Worm (Caenorhabditis elegans) whole organism, L1 larva: ENCODE results near the gene T02G5.3.
A peak's percentile ranks its signal among the peaks of the same experiment; 100 is the strongest.

Source experiments
- F16B12.6 ChIP-seq: fragments of 150-350 bp; optimal IDR thresholded peaks from 2 replicates; lab custom pipeline; 2014; ENCODE audit warnings: missing biosample characterization, missing genetic modification characterization
- aha-1 ChIP-seq: fragments of 150-350 bp; optimal IDR thresholded peaks from 2 replicates; lab custom pipeline; 2014; ENCODE audit warnings: missing biosample characterization, missing genetic modification characterization
- alr-1 ChIP-seq: fragments of 200-800 bp; sonication (Bioruptor generic); optimal IDR thresholded peaks from 2 replicates; lab custom pipeline; 2018; ENCODE audit warnings: borderline replicate concordance, mild to moderate bottlenecking, missing genetic modification characterization, missing compliant biosample characterization
- ama-1 ChIP-seq: fragments of 150-350 bp; optimal IDR thresholded peaks from 2 replicates; lab custom pipeline; 2014
- blmp-1 ChIP-seq: fragments of 150-350 bp; optimal IDR thresholded peaks from 2 replicates; lab custom pipeline; 2014; ENCODE audit warnings: missing biosample characterization, missing genetic modification characterization
- ceh-63 ChIP-seq: fragments of 200-800 bp; sonication (Bioruptor generic); optimal IDR thresholded peaks from 2 replicates; lab custom pipeline; 2018; ENCODE audit warnings: mild to moderate bottlenecking, missing genetic modification characterization, missing compliant biosample characterization
- ceh-8 ChIP-seq: fragments of 200-800 bp; sonication (Bioruptor generic); optimal IDR thresholded peaks from 2 replicates; lab custom pipeline; 2018; ENCODE audit warnings: mild to moderate bottlenecking, missing genetic modification characterization, moderate library complexity, missing compliant biosample characterization
- ceh-82 ChIP-seq, 3 experiments: fragments of 150-350 bp in 1 of 3; sonication (generic microtip) in 2 of 3; optimal IDR thresholded peaks; 2 replicates each; lab custom pipeline; 2014 to 2017; ENCODE audit warnings: missing biosample characterization in 3 of 3, missing genetic modification characterization in 3 of 3
- ceh-88 ChIP-seq: fragments of 200-800 bp; sonication (Bioruptor generic); IDR thresholded peaks from 2 replicates; pipeline ENCODE4 v1.3.6; 2022; ENCODE audit warnings: missing genetic modification characterization, missing compliant biosample characterization
- ceh-90 ChIP-seq: sonication (generic microtip); optimal IDR thresholded peaks from 2 replicates; lab custom pipeline; 2016; ENCODE audit warnings: missing genetic modification characterization, missing compliant biosample characterization
- dpl-1 ChIP-seq, 3 experiments: fragments of 150-350 bp in 2 of 3; sonication (generic microtip) in 1 of 3; optimal IDR thresholded peaks; 2 replicates each; lab custom pipeline; 2014 to 2017; ENCODE audit warnings: missing biosample characterization in 3 of 3, missing genetic modification characterization in 3 of 3, missing genetic modification reagents in 3 of 3
- efl-1 ChIP-seq, 4 experiments: fragments of 150-350 bp; optimal IDR thresholded peaks in 3 of 4; peaks in 1 of 4; 1 replicate in 1 of 4; 2 replicates in 3 of 4; lab custom pipeline; 2014; ENCODE audit warnings: missing biosample characterization in 2 of 4, missing genetic modification characterization in 2 of 4, missing genetic modification reagents in 2 of 4
- efl-3 ChIP-seq: fragments of 200-800 bp; sonication (Bioruptor generic); optimal IDR thresholded peaks from 2 replicates; lab custom pipeline; 2018; ENCODE audit warnings: mild to moderate bottlenecking, missing genetic modification characterization, missing compliant biosample characterization
- elt-2 ChIP-seq: sonication (generic microtip); optimal IDR thresholded peaks from 2 replicates; lab custom pipeline; 2016; ENCODE audit warnings: missing genetic modification characterization, mild to moderate bottlenecking, inconsistent platforms, missing compliant biosample characterization, missing genetic modification reagents
- elt-3 ChIP-seq, 6 experiments: fragments of 150-350 bp in 1 of 6; sonication (generic microtip); optimal IDR thresholded peaks; 2 replicates each; lab custom pipeline; 2017 to 2018; ENCODE audit warnings: missing biosample characterization in 6 of 6, missing genetic modification characterization in 6 of 6, inconsistent platforms in 1 of 6
- ets-5 ChIP-seq: fragments of 200-800 bp; sonication (Bioruptor generic); IDR thresholded peaks from 2 replicates; pipeline ENCODE4 v1.3.6; 2022; ENCODE audit warnings: missing genetic modification characterization, missing compliant biosample characterization
- fkh-10 ChIP-seq: sonication (generic microtip); optimal IDR thresholded peaks from 2 replicates; lab custom pipeline; 2017; ENCODE audit warnings: missing biosample characterization, missing genetic modification reagents, missing genetic modification characterization
- hlh-17 ChIP-seq: fragments of 200-800 bp; sonication (Bioruptor generic); optimal IDR thresholded peaks from 2 replicates; lab custom pipeline; 2018; ENCODE audit warnings: missing genetic modification characterization, mild to moderate bottlenecking, missing compliant biosample characterization, moderate library complexity, borderline replicate concordance
- hpl-2 ChIP-seq: fragments of 150-350 bp; optimal IDR thresholded peaks from 2 replicates; lab custom pipeline; 2014; ENCODE audit warnings: missing biosample characterization, missing genetic modification reagents, missing genetic modification characterization
- lin-13 ChIP-seq: fragments of 150-350 bp; optimal IDR thresholded peaks from 2 replicates; lab custom pipeline; 2014; ENCODE audit warnings: missing biosample characterization, missing genetic modification reagents, missing genetic modification characterization
- lin-14 ChIP-seq: fragments of 200-800 bp; sonication (Bioruptor generic); optimal IDR thresholded peaks from 2 replicates; lab custom pipeline; 2018; ENCODE audit warnings: mild to moderate bottlenecking, missing genetic modification characterization, moderate library complexity, missing compliant biosample characterization
- lin-35 ChIP-seq, 2 experiments: fragments of 150-350 bp; optimal IDR thresholded peaks; 2 replicates each; lab custom pipeline; 2014; ENCODE audit warnings: missing biosample characterization in 2 of 2, missing genetic modification characterization in 2 of 2, missing genetic modification reagents in 2 of 2
- lsy-2 ChIP-seq, 2 experiments: fragments of 150-350 bp; optimal IDR thresholded peaks; 2 replicates each; lab custom pipeline; 2014; ENCODE audit warnings: missing biosample characterization in 2 of 2, missing genetic modification characterization in 2 of 2
- mab-9 ChIP-seq: fragments of 200-800 bp; sonication (Bioruptor generic); IDR thresholded peaks from 2 replicates; pipeline ENCODE4 v1.3.6; 2022; ENCODE audit warnings: missing genetic modification reagents, missing genetic modification characterization, missing compliant biosample characterization
- mdl-1 ChIP-seq, 2 experiments: fragments of 150-350 bp; optimal IDR thresholded peaks; 2 replicates each; lab custom pipeline; 2014 to 2017; ENCODE audit warnings: missing biosample characterization in 2 of 2, missing genetic modification characterization in 2 of 2, inconsistent platforms in 1 of 2
- mep-1 ChIP-seq: fragments of 150-350 bp; optimal IDR thresholded peaks from 2 replicates; lab custom pipeline; 2014; ENCODE audit warnings: missing biosample characterization, missing genetic modification characterization
- nhr-19 ChIP-seq: fragments of 200-800 bp; sonication (Bioruptor generic); conservative IDR thresholded peaks from 2 replicates; pipeline ENCODE4 v1.3.6; 2022; ENCODE audit warnings: missing genetic modification characterization, missing compliant biosample characterization
- nhr-28 ChIP-seq: fragments of 150-350 bp; optimal IDR thresholded peaks from 2 replicates; lab custom pipeline; 2014; ENCODE audit warnings: missing biosample characterization, missing genetic modification characterization
- nhr-47 ChIP-seq: sonication (generic microtip); optimal IDR thresholded peaks from 2 replicates; lab custom pipeline; 2016; ENCODE audit warnings: mild to moderate bottlenecking, missing genetic modification characterization, moderate library complexity, missing compliant biosample characterization
- nhr-71 ChIP-seq: sonication (generic microtip); optimal IDR thresholded peaks from 2 replicates; lab custom pipeline; 2016; ENCODE audit warnings: mild to moderate bottlenecking, missing genetic modification characterization, moderate library complexity, missing compliant biosample characterization
- nhr-90 ChIP-seq: sonication (generic microtip); optimal IDR thresholded peaks from 2 replicates; lab custom pipeline; 2016; ENCODE audit warnings: mild to moderate bottlenecking, missing genetic modification characterization, missing compliant biosample characterization; ENCODE audit not compliant: poor library complexity
- pax-3 ChIP-seq: fragments of 200-800 bp; sonication (Bioruptor generic); optimal IDR thresholded peaks from 2 replicates; lab custom pipeline; 2018; ENCODE audit warnings: mild to moderate bottlenecking, missing genetic modification characterization, moderate library complexity, missing compliant biosample characterization
- pqm-1 ChIP-seq: sonication (generic microtip); optimal IDR thresholded peaks from 3 replicates; lab custom pipeline; 2017; ENCODE audit warnings: missing biosample characterization, missing genetic modification characterization
- rnt-1 ChIP-seq: sonication (generic microtip); optimal IDR thresholded peaks from 2 replicates; lab custom pipeline; 2016; ENCODE audit warnings: mild to moderate bottlenecking, missing genetic modification characterization, moderate library complexity, missing compliant biosample characterization
- snpc-4 ChIP-seq: fragments of 150-350 bp; optimal IDR thresholded peaks from 2 replicates; lab custom pipeline; 2014; ENCODE audit warnings: missing biosample characterization, missing genetic modification characterization
- sox-4 ChIP-seq: sonication (generic microtip); optimal IDR thresholded peaks from 2 replicates; lab custom pipeline; 2016; ENCODE audit warnings: missing genetic modification characterization, missing compliant biosample characterization
- sptf-1 ChIP-seq: fragments of 150-350 bp; optimal IDR thresholded peaks from 2 replicates; lab custom pipeline; 2014; ENCODE audit warnings: missing biosample characterization, missing genetic modification characterization
- swsn-7 ChIP-seq: sonication (generic microtip); optimal IDR thresholded peaks from 2 replicates; lab custom pipeline; 2016; ENCODE audit warnings: missing genetic modification characterization, missing compliant biosample characterization
- tbx-2 ChIP-seq: sonication (generic microtip); optimal IDR thresholded peaks from 2 replicates; lab custom pipeline; 2016; ENCODE audit warnings: missing genetic modification characterization, missing compliant biosample characterization
- unc-62 ChIP-seq: fragments of 150-350 bp; optimal IDR thresholded peaks from 2 replicates; lab custom pipeline; 2014; ENCODE audit warnings: missing biosample characterization, missing genetic modification reagents, missing genetic modification characterization
- unc-86 ChIP-seq: sonication (generic microtip); optimal IDR thresholded peaks from 2 replicates; lab custom pipeline; 2016; ENCODE audit warnings: missing genetic modification characterization, missing compliant biosample characterization
- vab-15 ChIP-seq: sonication (generic microtip); optimal IDR thresholded peaks from 2 replicates; lab custom pipeline; 2017; ENCODE audit warnings: missing genotype, mild to moderate bottlenecking, missing genetic modification characterization, missing compliant biosample characterization
- xbp-1 ChIP-seq: sonication (generic microtip); optimal IDR thresholded peaks from 2 replicates; lab custom pipeline; 2016; ENCODE audit warnings: missing genetic modification characterization, missing compliant biosample characterization
- zip-4 ChIP-seq: fragments of 200-800 bp; sonication (Bioruptor generic); optimal IDR thresholded peaks from 2 replicates; lab custom pipeline; 2018; ENCODE audit warnings: mild to moderate bottlenecking, missing genetic modification characterization, moderate library complexity, missing compliant biosample characterization

The T02G5.3 gene

ce11 chrII:7122661-7123418, 29.7 kb downstream of the T02G5.3 start, which contains the start of gene F10E7.11 (continued):
- TF ChIP-seq unc-62 (no peak), elt-3 (tag; optimal IDR thresholded peaks at IDR 0.05; lab: Kevin White, UChicago) (no peak), sox-4 (no peak), elt-2 (tag; lab: Kevin White, UChicago) (no peak), nhr-47 (tag; lab: Kevin White, UChicago) (peak; percentile 55), lin-13 (GFP tag; lab: Kevin White, UChicago) (no peak), ceh-8 (GFP tag; lab: Kevin White, UChicago) (no peak), ama-1 (lab: Kevin White, UChicago) (no peak), pax-3 (tag; lab: Kevin White, UChicago) (no peak), ets-5 (GFP tag; lab: Robert Waterston, UW) (no peak), mdl-1 (tag; optimal IDR thresholded peaks at IDR 0.05; lab: Kevin White, UChicago) (no peak), ceh-82 (tag; optimal IDR thresholded peaks at IDR 0.05; lab: Kevin White, UChicago) (peak in 1 of 3 experiments; percentile 11)

DNA sequence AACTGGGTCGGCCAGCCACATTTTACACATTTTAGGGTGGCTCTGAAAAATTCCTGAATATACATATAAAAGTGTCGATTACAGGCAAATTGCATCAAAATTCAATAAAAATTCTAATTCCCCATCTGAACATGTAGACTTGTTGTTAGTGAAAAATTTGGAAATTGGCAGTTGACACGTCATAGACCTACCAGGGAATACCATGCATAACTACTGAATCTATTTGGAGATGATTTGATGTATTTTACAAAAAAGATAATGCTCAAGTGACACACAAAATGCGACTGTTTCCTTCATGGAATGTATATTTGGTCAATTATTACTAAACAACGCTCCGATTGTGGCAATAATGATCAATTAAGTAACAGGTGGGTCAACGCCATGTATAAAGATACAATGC, 33.3 kb downstream of the T02G5.3 start, which contains the start of gene F10E7.1:
F10E7.1 (plus strand) TSS at position 301 of the 400 bp plus-strand sequence.
- TF ChIP-seq hlh-17 (GFP tag; lab: Kevin White, UChicago) = no peak
- TF ChIP-seq sptf-1 (tag; lab: Kevin White, UChicago) = no peak
- TF ChIP-seq nhr-90 (tag; lab: Kevin White, UChicago) = no peak
- TF ChIP-seq xbp-1 = no peak
- TF ChIP-seq mep-1 (tag; lab: Kevin White, UChicago) = no peak
- no peak for TF ChIP-seq nhr-19 (GFP tag; lab: Robert Waterston, UW)

- no peak for TF ChIP-seq fkh-10
- no peak for TF ChIP-seq lin-13 (GFP tag; lab: Kevin White, UChicago)
- no peak for TF ChIP-seq hlh-17 (GFP tag; lab: Kevin White, UChicago)
- TF ChIP-seq alr-1 (tag; lab: Kevin White, UChicago) = no peak
- no peak for TF ChIP-seq xbp-1
- TF ChIP-seq lin-14 (GFP tag; lab: Kevin White, UChicago) = no peak
- no peak for TF ChIP-seq nhr-47 (tag; lab: Kevin White, UChicago)
- TF ChIP-seq lin-35 (GFP tag; optimal IDR thresholded peaks at IDR 0.05; lab: Kevin White, UChicago) = peak; percentile 44 to 62
- peak; percentile 81 for TF ChIP-seq F16B12.6 (tag; lab: Kevin White, UChicago)
- TF ChIP-seq dpl-1 (GFP tag; optimal IDR thresholded peaks at IDR 0.05; lab: Kevin White, UChicago) = peak; percentile 8 to 63 (median 29)
- no peak for TF ChIP-seq pqm-1 (tag; lab: Kevin White, UChicago)
- TF ChIP-seq vab-15 (tag; lab: Kevin White, UChicago) = no peak
- TF ChIP-seq efl-1 (optimal IDR thresholded peaks at IDR 0.05; lab: Kevin White, UChicago) = peak; percentile 39 to 43
- peak; percentile 50 to 55 for TF ChIP-seq efl-1 (GFP tag; optimal IDR thresholded peaks at IDR 0.05 in 1 of 2; lab: Kevin White, UChicago)
- TF ChIP-seq pax-3 (tag; lab: Kevin White, UChicago) = no peak
- TF ChIP-seq ceh-90 (tag; lab: Kevin White, UChicago) = no peak
- no peak for TF ChIP-seq nhr-28 (tag; lab: Kevin White, UChicago)
- TF ChIP-seq mab-9 = no peak
- no peak for TF ChIP-seq swsn-7 (tag; lab: Kevin White, UChicago)
- TF ChIP-seq blmp-1 = peak; percentile 60
- TF ChIP-seq hpl-2 = no peak
- TF ChIP-seq efl-3 = no peak
- TF ChIP-seq tbx-2 = no peak
- no peak for TF ChIP-seq nhr-71
- TF ChIP-seq ceh-88 = no peak
- no peak for TF ChIP-seq snpc-4 (tag; lab: Kevin White, UChicago)
- TF ChIP-seq unc-86 (tag; lab: Kevin White, UChicago) = no peak
- TF ChIP-seq ceh-63 (GFP tag; lab: Kevin White, UChicago) = no peak
- no peak for TF ChIP-seq zip-4 (GFP tag; lab: Kevin White, UChicago)
- peak; percentile 84 to 97 for TF ChIP-seq lsy-2 (tag; optimal IDR thresholded peaks at IDR 0.05; lab: Kevin White, UChicago)
- TF ChIP-seq aha-1 (tag; lab: Kevin White, UChicago) = no peak
- no peak for TF ChIP-seq rnt-1 (tag; lab: Kevin White, UChicago)
- no peak for TF ChIP-seq ets-5 (GFP tag; lab: Robert Waterston, UW)
Observed at ce11 chrII:7131871-7132693, 38.9 kb downstream of the T02G5.3 start, which contains the start of the genes T07F8.4 and gld-3. Gene T07F8.4 (minus strand): TSS chrII:7132032. Gene gld-3 (plus strand): TSS chrII:7132643.
